Worm (Caenorhabditis elegans): ENCODE results near the gene pqn-80.

- no peak for TF ChIP-seq ceh-13 (GFP tag; optimal IDR thresholded peaks at IDR 0.05)
- no peak for TF ChIP-seq hnd-1 (tag; optimal IDR thresholded peaks at IDR 0.05)
- no peak for TF ChIP-seq B0310.2 (tag; optimal IDR thresholded peaks at IDR 0.05)
- no peak for TF ChIP-seq tbx-37 (GFP tag; conservative IDR thresholded peaks at IDR 0.05)
- TF ChIP-seq pes-1 (GFP tag; IDR thresholded peaks at IDR 0.05), result no peak
- no peak for TF ChIP-seq ets-7 (tag; optimal IDR thresholded peaks at IDR 0.05)
- no peak for TF ChIP-seq ama-1 (optimal IDR thresholded peaks at IDR 0.05)
- no peak for TF ChIP-seq F13C5.2 (tag; optimal IDR thresholded peaks at IDR 0.05)
These were observed 26.7 kb upstream of the pqn-80 start, which contains the start of gene gldi-8 for ce11 chrIII:12599672-12600071.

Data from whole organism, early embryonic.